Fruit fly (Drosophila melanogaster) whole organism, wandering third instar larva: ENCODE results near the gene Vsp37A.
"Not testable (repeated sequence)": the region's sequence is repeated elsewhere in the genome, so short reads cannot be mapped to it uniquely, and the experiment has no call there.

Experiments
- Abd-B ChIP-seq: fragments of >200 bp; optimal IDR thresholded peaks from 2 replicates; lab custom pipeline; 2017; ENCODE audit warnings: missing biosample characterization, missing genetic modification characterization
- Dfd ChIP-seq: fragments of >200 bp; optimal IDR thresholded peaks from 2 replicates; lab custom pipeline; 2017; ENCODE audit warnings: missing biosample characterization, missing genetic modification characterization
- Hr78 ChIP-seq: fragments of >200 bp; optimal IDR thresholded peaks from 2 replicates; lab custom pipeline; 2017; ENCODE audit warnings: missing biosample characterization, missing genetic modification characterization
- Myc ChIP-seq: fragments of >200 bp; optimal IDR thresholded peaks from 2 replicates; lab custom pipeline; 2017
- N ChIP-seq: fragments of >200 bp; optimal IDR thresholded peaks from 2 replicates; lab custom pipeline; 2018; ENCODE audit warnings: missing biosample characterization, missing external identifiers, missing genetic modification characterization
- br ChIP-seq: fragments of 200-800 bp; sonication (Bioruptor generic); optimal IDR thresholded peaks from 2 replicates; lab custom pipeline; 2016; ENCODE audit warnings: missing biosample characterization, missing genetic modification characterization
- dl ChIP-seq, 2 experiments: fragments of 175-275, 200-275 bp in 1 of 2; fragments of 200-275 bp in 1 of 2; sonication (Bioruptor generic); optimal IDR thresholded peaks; lab custom pipeline; 2018; ENCODE audit warnings: mild to moderate bottlenecking in 2 of 2, missing biosample characterization in 2 of 2, missing genetic modification characterization in 2 of 2, moderate library complexity in 2 of 2; ENCODE audit not compliant: partially characterized antibody in 2 of 2, insufficient read depth in 1 of 2
- ey ChIP-seq: fragments of 200-800 bp; sonication (Bioruptor generic); optimal IDR thresholded peaks from 2 replicates; lab custom pipeline; 2016; ENCODE audit warnings: missing biosample characterization, missing genetic modification characterization
- pan ChIP-seq: fragments of >200 bp; optimal IDR thresholded peaks from 2 replicates; lab custom pipeline; 2017
- woc ChIP-seq: sonication (Bioruptor generic); optimal IDR thresholded peaks from 2 replicates; lab custom pipeline; 2016; ENCODE audit warnings: missing biosample characterization, mild to moderate bottlenecking, missing genetic modification characterization

DNA sequence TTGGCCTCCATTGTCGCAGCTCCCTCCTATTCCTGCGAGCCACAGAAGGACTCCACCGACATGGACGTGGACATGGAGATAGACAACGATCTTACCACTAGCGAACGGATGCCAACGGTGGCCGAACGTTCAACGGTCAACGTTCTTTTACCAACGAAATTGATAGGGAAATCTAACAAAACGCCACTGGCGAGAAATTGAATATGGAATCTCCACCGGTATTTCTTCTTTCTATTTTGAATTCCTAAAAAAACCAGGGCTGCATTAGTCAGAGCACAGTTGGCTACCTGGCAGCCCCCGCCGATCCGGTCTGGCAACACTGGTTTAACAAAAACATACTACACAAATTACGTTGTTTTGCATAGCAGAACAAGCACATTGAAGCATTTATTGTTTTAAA is 23.1 kb downstream of the Vsp37A start, which contains the start of gene CG13367:
- TF ChIP-seq br (GFP tag; lab: Kevin White, UChicago); Dfd (GFP tag; lab: Kevin White, UChicago); Abd-B (GFP tag; lab: Kevin White, UChicago); dl (GFP tag; optimal IDR thresholded peaks at IDR 0.05; lab: Kevin White, UChicago; ENCODE audit: insufficient read depth in 1 of 2, partially characterized antibody in 2 of 2); N; Hr78 (GFP tag; lab: Kevin White, UChicago); Myc (lab: Kevin White, UChicago); woc (GFP tag; lab: Kevin White, UChicago); pan (lab: Kevin White, UChicago); ey: not testable (repeated sequence)
